Fruit fly (Drosophila melanogaster) whole organism, embryonic: Measurements from ENCODE around the gene CG42710.

Experiments
- ATbp ChIP-seq: fragments of 200-800 bp; sonication (Bioruptor generic); optimal IDR thresholded peaks from 2 replicates; lab custom pipeline; 2017; ENCODE audit warnings: missing biosample characterization, mild to moderate bottlenecking, missing genetic modification characterization, missing genetic modification reagents
- Atf3 ChIP-seq: fragments of 200-800 bp; sonication (Bioruptor generic); optimal IDR thresholded peaks from 3 replicates; lab custom pipeline; 2016; ENCODE audit warnings: missing biosample characterization, missing genetic modification characterization
- Atf6 ChIP-seq: fragments of 200-800 bp; sonication (Bioruptor generic); IDR thresholded peaks from 2 replicates; pipeline ENCODE4 v1.3.6; 2022; ENCODE audit warnings: missing biosample characterization, missing genetic modification characterization
- Awh ChIP-seq: fragments of 200-800 bp; sonication (Bioruptor generic); IDR thresholded peaks from 2 replicates; pipeline ENCODE4, ENCODE4 v1.3.6; 2022; ENCODE audit warnings: missing biosample characterization, missing genetic modification characterization
- CG1024 ChIP-seq: fragments of 200-800 bp; sonication (Bioruptor generic); IDR thresholded peaks from 2 replicates; pipeline ENCODE4 v1.3.6; 2022; ENCODE audit warnings: missing biosample characterization, missing genetic modification characterization
- CG10565 ChIP-seq: fragments of 200-800 bp; sonication (Bioruptor generic); optimal IDR thresholded peaks from 3 replicates; lab custom pipeline; 2016; ENCODE audit warnings: missing biosample characterization, mild to moderate bottlenecking, missing genetic modification characterization
- CG11085 ChIP-seq: fragments of 200-800 bp; sonication (Bioruptor generic); IDR thresholded peaks from 2 replicates; pipeline ENCODE4 v1.3.6; 2022; ENCODE audit warnings: missing biosample characterization, missing genetic modification characterization
- CG11456 ChIP-seq: fragments of 200-800 bp; sonication (Bioruptor generic); IDR thresholded peaks from 3 replicates; pipeline ENCODE4 v1.3.6; 2022; ENCODE audit warnings: missing biosample characterization, missing genetic modification characterization
- CG12236 ChIP-seq: fragments of 200-800 bp; sonication (Bioruptor generic); optimal IDR thresholded peaks from 2 replicates; lab custom pipeline; 2016; ENCODE audit warnings: missing biosample characterization, missing genetic modification characterization
- CG13296 ChIP-seq: fragments of 200-800 bp; sonication (Bioruptor generic); optimal IDR thresholded peaks from 3 replicates; lab custom pipeline; 2018; ENCODE audit warnings: missing biosample characterization, mild to moderate bottlenecking, missing genetic modification characterization
- CG15479 ChIP-seq: fragments of 200-800 bp; sonication (Bioruptor generic); optimal IDR thresholded peaks from 3 replicates; lab custom pipeline; 2019; ENCODE audit warnings: missing biosample characterization, mild to moderate bottlenecking, missing genetic modification characterization, moderate library complexity
- CG1603 ChIP-seq: fragments of 200-800 bp; sonication (Bioruptor generic); optimal IDR thresholded peaks from 2 replicates; lab custom pipeline; 2019; ENCODE audit warnings: missing biosample characterization, mild to moderate bottlenecking, missing genetic modification characterization, moderate library complexity
- CG16779 ChIP-seq: fragments of 200-800 bp; sonication (Bioruptor generic); IDR thresholded peaks from 2 replicates; pipeline ENCODE4 v1.3.6; 2022; ENCODE audit warnings: missing biosample characterization, missing genetic modification characterization
- CG17568 ChIP-seq: fragments of 200-800 bp; sonication (Bioruptor generic); optimal IDR thresholded peaks from 2 replicates; lab custom pipeline; 2018; ENCODE audit warnings: missing biosample characterization, mild to moderate bottlenecking, missing genetic modification characterization, moderate library complexity
- CG3163 ChIP-seq: fragments of 200-800 bp; sonication (Bioruptor generic); optimal IDR thresholded peaks from 3 replicates; lab custom pipeline; 2016; ENCODE audit warnings: missing biosample characterization, missing genetic modification characterization
- CG3407 ChIP-seq: fragments of 200-800 bp; sonication (Bioruptor generic); optimal IDR thresholded peaks from 2 replicates; lab custom pipeline; 2018; ENCODE audit warnings: missing biosample characterization, mild to moderate bottlenecking, missing genetic modification characterization
- CG3995 ChIP-seq: fragments of 200-800 bp; sonication (Bioruptor generic); optimal IDR thresholded peaks from 3 replicates; lab custom pipeline; 2016; ENCODE audit warnings: missing biosample characterization, missing genetic modification characterization
- CG5245 ChIP-seq: fragments of 200-800 bp; sonication (Bioruptor generic); optimal IDR thresholded peaks from 3 replicates; lab custom pipeline; 2016; ENCODE audit warnings: missing biosample characterization, missing genetic modification characterization
- CG8478 ChIP-seq: fragments of >200 bp; optimal IDR thresholded peaks from 2 replicates; lab custom pipeline; 2018
- Chrac-16 ChIP-seq: fragments of 200-800 bp; sonication (Bioruptor generic); optimal IDR thresholded peaks from 3 replicates; lab custom pipeline; 2016; ENCODE audit warnings: missing biosample characterization, missing genetic modification characterization
- Dad ChIP-seq: fragments of 200-800 bp; sonication (Bioruptor generic); optimal IDR thresholded peaks from 3 replicates; lab custom pipeline; 2016; ENCODE audit warnings: missing biosample characterization, missing genetic modification characterization
- Dfd ChIP-seq, 2 experiments: fragments of >200 bp; optimal IDR thresholded peaks; 2 replicates each; lab custom pipeline; 2017; ENCODE audit warnings: missing biosample characterization in 2 of 2, missing genetic modification characterization in 2 of 2
- Elba2 ChIP-seq: fragments of 200-800 bp; sonication (Bioruptor generic); optimal IDR thresholded peaks from 3 replicates; lab custom pipeline; 2016; ENCODE audit warnings: missing biosample characterization, missing genetic modification characterization
- GATAe ChIP-seq: fragments of 200-800 bp; sonication (Bioruptor generic); conservative IDR thresholded peaks from 2 replicates; pipeline ENCODE4 v1.3.6; 2022; ENCODE audit warnings: missing biosample characterization, missing genetic modification characterization
- Gsc ChIP-seq: fragments of 200-800 bp; sonication (Bioruptor generic); IDR thresholded peaks from 2 replicates; pipeline ENCODE4 v1.3.6; 2022; ENCODE audit warnings: missing biosample characterization, missing genetic modification characterization
- Gug ChIP-seq: fragments of 200-800 bp; sonication (Bioruptor generic); IDR thresholded peaks from 4 replicates; pipeline ENCODE4 v1.3.6; 2022; ENCODE audit warnings: missing biosample characterization, missing genetic modification characterization
- HHEX ChIP-seq: fragments of 200-800 bp; sonication (Bioruptor generic); optimal IDR thresholded peaks from 3 replicates; lab custom pipeline; 2017; ENCODE audit warnings: missing biosample characterization, mild to moderate bottlenecking, missing genetic modification characterization, missing genetic modification reagents
- HLH3B ChIP-seq: fragments of 200-800 bp; sonication (Bioruptor generic); IDR thresholded peaks from 2 replicates; pipeline ENCODE4 v1.3.6; 2022; ENCODE audit warnings: missing biosample characterization, missing genetic modification characterization
- Hmx ChIP-seq: fragments of 200-800 bp; sonication (Bioruptor generic); optimal IDR thresholded peaks from 2 replicates; lab custom pipeline; 2016; ENCODE audit warnings: missing biosample characterization, missing genetic modification characterization
- Hsf ChIP-seq: fragments of 200-800 bp; sonication (Bioruptor generic); optimal IDR thresholded peaks from 3 replicates; lab custom pipeline; 2016; ENCODE audit warnings: missing biosample characterization, missing genetic modification characterization
- Neu2 ChIP-seq: fragments of 200-800 bp; sonication (Bioruptor generic); optimal IDR thresholded peaks from 3 replicates; lab custom pipeline; 2016; ENCODE audit warnings: missing biosample characterization, missing genetic modification characterization, borderline replicate concordance
- Scr ChIP-seq: fragments of 200-800 bp; sonication (Bioruptor generic); IDR thresholded peaks from 2 replicates; pipeline ENCODE4 v1.3.6; 2022; ENCODE audit warnings: missing biosample characterization, missing genetic modification characterization; ENCODE audit not compliant: partially characterized antibody
- Side ChIP-seq: fragments of 200-800 bp; sonication (Bioruptor generic); optimal IDR thresholded peaks from 2 replicates; lab custom pipeline; 2016; ENCODE audit warnings: missing biosample characterization, missing genetic modification characterization
- TFAM ChIP-seq: fragments of 200-800 bp; sonication (Bioruptor generic); optimal IDR thresholded peaks from 2 replicates; lab custom pipeline; 2017; ENCODE audit warnings: missing biosample characterization, missing genetic modification characterization, inconsistent platforms
- abd-A ChIP-seq: fragments of 200-800 bp; sonication (Bioruptor generic); optimal IDR thresholded peaks from 3 replicates; lab custom pipeline; 2019; ENCODE audit warnings: missing biosample characterization, mild to moderate bottlenecking, missing genetic modification characterization, moderate library complexity
- amos ChIP-seq: fragments of 200-800 bp; sonication (Bioruptor generic); IDR thresholded peaks from 2 replicates; pipeline ENCODE4 v1.3.6; 2022; ENCODE audit warnings: missing biosample characterization, missing genetic modification characterization; ENCODE audit not compliant: partially characterized antibody
- az2 ChIP-seq: fragments of 200-800 bp; sonication (Bioruptor generic); optimal IDR thresholded peaks from 3 replicates; lab custom pipeline; 2016; ENCODE audit warnings: missing biosample characterization, missing genetic modification characterization
- btn ChIP-seq: fragments of 200-800 bp; sonication (Bioruptor generic); optimal IDR thresholded peaks from 2 replicates; lab custom pipeline; 2016; ENCODE audit warnings: missing biosample characterization, missing genetic modification characterization
- danr ChIP-seq: fragments of 200-800 bp; sonication (Bioruptor generic); IDR thresholded peaks from 2 replicates; pipeline ENCODE4 v1.3.6; 2022; ENCODE audit warnings: missing biosample characterization, missing genetic modification characterization
- dmrt11E ChIP-seq: fragments of 200-800 bp; sonication (Bioruptor generic); optimal IDR thresholded peaks from 3 replicates; lab custom pipeline; 2018; ENCODE audit warnings: missing biosample characterization, mild to moderate bottlenecking, missing genetic modification characterization, moderate library complexity
- fru ChIP-seq: fragments of >200 bp; optimal IDR thresholded peaks from 2 replicates; lab custom pipeline; 2017
- gce ChIP-seq: fragments of 200-800 bp; sonication (Bioruptor generic); IDR thresholded peaks from 3 replicates; pipeline ENCODE4 v1.3.6; 2022; ENCODE audit warnings: missing biosample characterization, missing genetic modification characterization
- gem ChIP-seq: fragments of 200-800 bp; sonication (Bioruptor generic); optimal IDR thresholded peaks from 2 replicates; lab custom pipeline; 2019; ENCODE audit warnings: missing biosample characterization, mild to moderate bottlenecking, missing genetic modification characterization, moderate library complexity
- ind ChIP-seq: fragments of 200-800 bp; sonication (Bioruptor generic); optimal IDR thresholded peaks from 3 replicates; lab custom pipeline; 2016; ENCODE audit warnings: missing biosample characterization, missing genetic modification characterization
- lola ChIP-seq, 3 experiments: fragments of >200 bp in 2 of 3; fragments of 200-800 bp in 1 of 3; sonication (Bioruptor generic) in 1 of 3; optimal IDR thresholded peaks; 2 replicates each; lab custom pipeline; 2017 to 2019; ENCODE audit warnings: missing biosample characterization in 3 of 3, missing genetic modification characterization in 3 of 3, mild to moderate bottlenecking in 1 of 3, moderate library complexity in 1 of 3
- mirr ChIP-seq: fragments of 200-800 bp; sonication (Bioruptor generic); optimal IDR thresholded peaks from 3 replicates; lab custom pipeline; 2018; ENCODE audit warnings: missing biosample characterization, mild to moderate bottlenecking, missing genetic modification characterization
- nerfin-1 ChIP-seq: fragments of 200-800 bp; sonication (Bioruptor generic); optimal IDR thresholded peaks from 3 replicates; lab custom pipeline; 2019; ENCODE audit warnings: missing biosample characterization, mild to moderate bottlenecking, missing genetic modification characterization, moderate library complexity
- pnt ChIP-seq: fragments of 200-800 bp; sonication (Bioruptor generic); optimal IDR thresholded peaks from 3 replicates; lab custom pipeline; 2016; ENCODE audit warnings: missing biosample characterization, missing genetic modification characterization
- ro ChIP-seq: fragments of 200-800 bp; sonication (Bioruptor generic); IDR thresholded peaks from 2 replicates; pipeline ENCODE4 v1.3.6; 2022; ENCODE audit warnings: missing biosample characterization, missing genetic modification characterization
- sr ChIP-seq: fragments of 200-800 bp; sonication (Bioruptor generic); IDR thresholded peaks from 3 replicates; pipeline ENCODE4 v1.3.6; 2022; ENCODE audit warnings: missing biosample characterization, missing genetic modification characterization
- tup ChIP-seq: fragments of 200-800 bp; sonication (Bioruptor generic); optimal IDR thresholded peaks from 2 replicates; lab custom pipeline; 2016; ENCODE audit warnings: missing biosample characterization, mild to moderate bottlenecking, missing genetic modification characterization, moderate library complexity
- unpg ChIP-seq: fragments of 200-800 bp; sonication (Bioruptor generic); optimal IDR thresholded peaks from 3 replicates; lab custom pipeline; 2018; ENCODE audit warnings: missing biosample characterization, mild to moderate bottlenecking, missing genetic modification characterization, moderate library complexity

Gene CG42710

dm6 chr2L:8738253-8738665 lies 44.0 kb downstream of the CG42710 start (continued):
- TF ChIP-seq Side (GFP tag; lab: Kevin White, UChicago) = no peak
- TF ChIP-seq dmrt11E (tag; lab: Kevin White, UChicago) = no peak
- TF ChIP-seq abd-A (tag; lab: Kevin White, UChicago) = no peak
- TF ChIP-seq CG11456 (GFP tag; lab: Robert Waterston, UW) = no peak
- TF ChIP-seq Dad (GFP tag; lab: Kevin White, UChicago) = no peak
- no peak for TF ChIP-seq lola (GFP tag; optimal IDR thresholded peaks at IDR 0.05; lab: Kevin White, UChicago)
- peak; percentile 58 for TF ChIP-seq Awh (GFP tag; lab: Robert Waterston, UW)
- TF ChIP-seq pnt = no peak
- no peak; the same call in 1 of the 2 replicates for TF ChIP-seq CG16779 (GFP tag; lab: Robert Waterston, UW)
- peak; percentile 38 for TF ChIP-seq Chrac-16 (GFP tag; lab: Kevin White, UChicago)
- no peak for TF ChIP-seq danr (GFP tag; lab: Robert Waterston, UW)
- TF ChIP-seq CG3995 = peak; percentile 6
- TF ChIP-seq GATAe (GFP tag; lab: Robert Waterston, UW) = peak; percentile 91
- no peak for TF ChIP-seq CG8478 (lab: Kevin White, UChicago)
- TF ChIP-seq nerfin-1 (tag; lab: Kevin White, UChicago) = no peak
- TF ChIP-seq ATbp (GFP tag; lab: Kevin White, UChicago) = peak; percentile 30
- TF ChIP-seq az2 (GFP tag; lab: Kevin White, UChicago) = no peak
- TF ChIP-seq Gug = 0 out of 4 replicates have a peak, but pooled peaks have one; percentile 11
- 0 out of 3 replicates have a peak, but pooled peaks have one; percentile 50 for TF ChIP-seq gce
- no peak for TF ChIP-seq Dfd (GFP tag; optimal IDR thresholded peaks at IDR 0.05; lab: Kevin White, UChicago)
- no peak for TF ChIP-seq CG3407 (GFP tag; lab: Kevin White, UChicago)
- no peak for TF ChIP-seq sr (GFP tag; lab: Robert Waterston, UW)
- peak; percentile 98 for TF ChIP-seq mirr (GFP tag; lab: Kevin White, UChicago)
- peak; percentile 39 for TF ChIP-seq Hsf
- no peak for TF ChIP-seq Scr
- no peak for TF ChIP-seq Atf3 (GFP tag; lab: Kevin White, UChicago)
- peak; percentile 64 for TF ChIP-seq Atf6 (GFP tag; lab: Robert Waterston, UW)
- TF ChIP-seq CG17568 (GFP tag; lab: Kevin White, UChicago) = no peak
- peak; percentile 36 for TF ChIP-seq CG15479 (GFP tag; lab: Kevin White, UChicago)
- no peak for TF ChIP-seq Elba2 (GFP tag; lab: Kevin White, UChicago)
- TF ChIP-seq gem = peak; percentile 68
- peak; percentile 0 for TF ChIP-seq CG13296
- TF ChIP-seq CG3163 (GFP tag; lab: Kevin White, UChicago) = peak; percentile 26
- peak; percentile 18 for TF ChIP-seq unpg (GFP tag; lab: Kevin White, UChicago)
- TF ChIP-seq CG5245 = no peak
- no peak for TF ChIP-seq CG12236
- TF ChIP-seq ro (GFP tag; lab: Robert Waterston, UW) = no peak
- TF ChIP-seq amos (GFP tag; lab: Robert Waterston, UW) = no peak
- TF ChIP-seq CG11085 (GFP tag; lab: Robert Waterston, UW) = peak; percentile 26; the same call in 1 of the 2 replicates
- TF ChIP-seq Hmx (GFP tag; lab: Kevin White, UChicago) = no peak
- no peak for TF ChIP-seq CG10565
- TF ChIP-seq CG1024 (GFP tag; lab: Robert Waterston, UW) = no peak
- TF ChIP-seq HLH3B (GFP tag; lab: Robert Waterston, UW) = no peak
- no peak for TF ChIP-seq fru (lab: Kevin White, UChicago)
- TF ChIP-seq Gsc (GFP tag; lab: Robert Waterston, UW) = no peak
- no peak for TF ChIP-seq TFAM (GFP tag; lab: Kevin White, UChicago)
- TF ChIP-seq ind = peak; percentile 39
- no peak for TF ChIP-seq btn (GFP tag; lab: Kevin White, UChicago)
- TF ChIP-seq Neu2 (GFP tag; lab: Kevin White, UChicago) = no peak
- TF ChIP-seq CG1603 (tag; lab: Kevin White, UChicago) = peak; percentile 45
- TF ChIP-seq HHEX = peak; percentile 2
- TF ChIP-seq tup (GFP tag; lab: Kevin White, UChicago) = no peak
